Fruit fly (Drosophila melanogaster) whole organism, prepupa: Measurements from ENCODE around the gene CG13784.
A peak's percentile ranks its signal among the peaks of the same experiment; 100 is the strongest.

Experiments
- Blimp-1 ChIP-seq: fragments of 200-800 bp; sonication (Bioruptor generic); optimal IDR thresholded peaks from 3 replicates; lab custom pipeline; 2017; ENCODE audit warnings: missing biosample characterization, missing genetic modification characterization, mild to moderate bottlenecking, moderate library complexity, missing genetic modification reagents
- CG10631 ChIP-seq: fragments of 200-800 bp; sonication (Bioruptor generic); optimal IDR thresholded peaks from 2 replicates; lab custom pipeline; 2016; ENCODE audit warnings: missing biosample characterization, missing genetic modification characterization
- CG10669 ChIP-seq: fragments of 200-800 bp; sonication (Bioruptor generic); optimal IDR thresholded peaks from 3 replicates; lab custom pipeline; 2018; ENCODE audit warnings: missing biosample characterization, mild to moderate bottlenecking, missing genetic modification characterization, moderate library complexity
- CG11902 ChIP-seq: fragments of 200-800 bp; sonication (Bioruptor generic); optimal IDR thresholded peaks from 3 replicates; lab custom pipeline; 2016; ENCODE audit warnings: missing biosample characterization, missing genetic modification characterization
- CG15336 ChIP-seq: fragments of 200-800 bp; sonication (Bioruptor generic); IDR thresholded peaks from 2 replicates; pipeline ENCODE4 v1.3.6; 2022; ENCODE audit warnings: missing biosample characterization, missing genetic modification characterization
- CG1621 ChIP-seq: fragments of 200-800 bp; sonication (Bioruptor generic); optimal IDR thresholded peaks from 3 replicates; lab custom pipeline; 2018; ENCODE audit warnings: missing biosample characterization, mild to moderate bottlenecking, missing genetic modification characterization
- CG3032 ChIP-seq: fragments of 200-800 bp; optimal IDR thresholded peaks from 2 replicates; lab custom pipeline; 2019; ENCODE audit warnings: missing biosample characterization, mild to moderate bottlenecking, missing genetic modification characterization, moderate library complexity
- CG31627 ChIP-seq: fragments of 200-800 bp; sonication (Bioruptor generic); optimal IDR thresholded peaks from 3 replicates; lab custom pipeline; 2016; ENCODE audit warnings: missing biosample characterization, missing genetic modification characterization
- CG32006 ChIP-seq: fragments of 200-800 bp; sonication (Bioruptor generic); optimal IDR thresholded peaks from 3 replicates; lab custom pipeline; 2017; ENCODE audit warnings: missing biosample characterization, mild to moderate bottlenecking, missing genetic modification characterization
- CG34406 ChIP-seq: fragments of 200-800 bp; sonication (Bioruptor generic); optimal IDR thresholded peaks from 3 replicates; lab custom pipeline; 2016; ENCODE audit warnings: missing biosample characterization, missing genetic modification characterization
- CG3919 ChIP-seq: fragments of 200-800 bp; sonication (Bioruptor generic); optimal IDR thresholded peaks from 3 replicates; lab custom pipeline; 2016; ENCODE audit warnings: missing biosample characterization, missing genetic modification characterization
- CG4318 ChIP-seq: fragments of 200-800 bp; sonication (Bioruptor generic); optimal IDR thresholded peaks from 3 replicates; lab custom pipeline; 2017; ENCODE audit warnings: missing biosample characterization, mild to moderate bottlenecking, missing genetic modification characterization
- CG6163 ChIP-seq: fragments of 200-800 bp; sonication (Bioruptor generic); IDR thresholded peaks from 3 replicates; pipeline ENCODE4 v1.3.6; 2022; ENCODE audit warnings: missing biosample characterization, missing genetic modification characterization
- CG6276 ChIP-seq: fragments of 200-800 bp; sonication (Bioruptor generic); optimal IDR thresholded peaks from 2 replicates; lab custom pipeline; 2017; ENCODE audit warnings: missing biosample characterization, mild to moderate bottlenecking, missing genetic modification characterization
- CG6792 ChIP-seq: fragments of 200-800 bp; sonication (Bioruptor generic); optimal IDR thresholded peaks from 3 replicates; lab custom pipeline; 2016; ENCODE audit warnings: missing biosample characterization, missing genetic modification characterization
- CG6808 ChIP-seq: fragments of 200-800 bp; sonication (Bioruptor generic); optimal IDR thresholded peaks from 3 replicates; lab custom pipeline; 2017; ENCODE audit warnings: missing biosample characterization, missing genetic modification characterization, mild to moderate bottlenecking, moderate library complexity, missing genetic modification reagents
- CG6854 ChIP-seq: fragments of 200-800 bp; sonication (Bioruptor generic); optimal IDR thresholded peaks from 2 replicates; lab custom pipeline; 2017; ENCODE audit warnings: missing biosample characterization, mild to moderate bottlenecking, missing genetic modification characterization
- CG8119 ChIP-seq: fragments of 200-800 bp; sonication (Bioruptor generic); IDR thresholded peaks from 3 replicates; pipeline ENCODE4 v1.3.6; 2022; ENCODE audit warnings: missing biosample characterization, missing genetic modification characterization
- CG8319 ChIP-seq: fragments of 200-800 bp; sonication (Bioruptor generic); optimal IDR thresholded peaks from 3 replicates; lab custom pipeline; 2016; ENCODE audit warnings: missing biosample characterization, missing genetic modification characterization
- CG8632 ChIP-seq: fragments of 200-800 bp; sonication (Bioruptor generic); optimal IDR thresholded peaks from 3 replicates; lab custom pipeline; 2016; ENCODE audit warnings: missing biosample characterization, missing genetic modification characterization
- Eip75B ChIP-seq: fragments of 200-800 bp; sonication (Bioruptor generic); optimal IDR thresholded peaks from 3 replicates; lab custom pipeline; 2016; ENCODE audit warnings: missing biosample characterization, missing genetic modification characterization
- Eip78C ChIP-seq: fragments of 200-800 bp; sonication (Bioruptor generic); peaks from one replicate; lab custom pipeline; 2016; ENCODE audit warnings: missing biosample characterization, missing genetic modification characterization
- Eip93F ChIP-seq: fragments of 200-800 bp; sonication (Bioruptor generic); optimal IDR thresholded peaks from 2 replicates; lab custom pipeline; 2016; ENCODE audit warnings: missing biosample characterization, mild to moderate bottlenecking, missing genetic modification characterization
- Hr4 ChIP-seq: fragments of 200-800 bp; sonication (Bioruptor generic); optimal IDR thresholded peaks from 3 replicates; lab custom pipeline; 2016; ENCODE audit warnings: missing biosample characterization, missing genetic modification characterization
- Lpt ChIP-seq: fragments of 200-800 bp; sonication (Bioruptor generic); optimal IDR thresholded peaks from 3 replicates; lab custom pipeline; 2016; ENCODE audit warnings: missing biosample characterization, missing genetic modification characterization
- OdsH ChIP-seq: fragments of 200-800 bp; sonication (Bioruptor generic); optimal IDR thresholded peaks from 3 replicates; lab custom pipeline; 2016; ENCODE audit warnings: missing biosample characterization, missing genetic modification characterization
- Smox ChIP-seq: fragments of 200-800 bp; sonication (Bioruptor generic); optimal IDR thresholded peaks from 3 replicates; lab custom pipeline; 2016; ENCODE audit warnings: missing biosample characterization, missing genetic modification characterization
- Sox102F ChIP-seq: fragments of 200-800 bp; sonication (Bioruptor generic); optimal IDR thresholded peaks from 2 replicates; lab custom pipeline; 2016; ENCODE audit warnings: missing biosample characterization, mild to moderate bottlenecking, missing genetic modification characterization
- Sox14 ChIP-seq: fragments of 200-800 bp; sonication (Bioruptor generic); optimal IDR thresholded peaks from 3 replicates; lab custom pipeline; 2016; ENCODE audit warnings: missing biosample characterization, missing genetic modification characterization
- Sox15 ChIP-seq: fragments of 200-800 bp; sonication (Bioruptor generic); optimal IDR thresholded peaks from 3 replicates; lab custom pipeline; 2016; ENCODE audit warnings: missing biosample characterization, missing genetic modification characterization
- acj6 ChIP-seq: fragments of 200-800 bp; sonication (Bioruptor generic); optimal IDR thresholded peaks from 3 replicates; lab custom pipeline; 2016; ENCODE audit warnings: missing biosample characterization, missing genetic modification characterization
- cyc ChIP-seq: fragments of 200-800 bp; sonication (Bioruptor generic); optimal IDR thresholded peaks from 3 replicates; lab custom pipeline; 2016; ENCODE audit warnings: missing biosample characterization, missing genetic modification characterization
- dac ChIP-seq: fragments of 200-800 bp; sonication (Bioruptor generic); optimal IDR thresholded peaks from 2 replicates; lab custom pipeline; 2017; ENCODE audit warnings: missing biosample characterization, mild to moderate bottlenecking, missing genetic modification characterization
- eg ChIP-seq: fragments of 200-800 bp; sonication (Bioruptor generic); IDR thresholded peaks from 3 replicates; pipeline ENCODE4 v1.3.6; 2022; ENCODE audit warnings: missing biosample characterization, missing genetic modification characterization
- esn ChIP-seq: fragments of 200-800 bp; sonication (Bioruptor generic); optimal IDR thresholded peaks from 2 replicates; lab custom pipeline; 2016; ENCODE audit warnings: missing biosample characterization, mild to moderate bottlenecking, missing genetic modification characterization, moderate library complexity
- fkh ChIP-seq: fragments of 200-800 bp; sonication (Bioruptor generic); optimal IDR thresholded peaks from 3 replicates; lab custom pipeline; 2017; ENCODE audit warnings: missing biosample characterization, mild to moderate bottlenecking, missing genetic modification characterization, moderate library complexity
- lz ChIP-seq: fragments of 200-800 bp; sonication (Bioruptor generic); optimal IDR thresholded peaks from 3 replicates; lab custom pipeline; 2016; ENCODE audit warnings: missing biosample characterization, missing genetic modification characterization
- net ChIP-seq: fragments of 200-800 bp; sonication (Bioruptor generic); optimal IDR thresholded peaks from 3 replicates; lab custom pipeline; 2016; ENCODE audit warnings: missing biosample characterization, missing genetic modification characterization
- pdm3 ChIP-seq: fragments of 200-800 bp; sonication (Bioruptor generic); optimal IDR thresholded peaks from 3 replicates; lab custom pipeline; 2016; ENCODE audit warnings: missing biosample characterization, missing genetic modification characterization
- spab ChIP-seq: fragments of 200-800 bp; sonication (Bioruptor generic); optimal IDR thresholded peaks from 2 replicates; lab custom pipeline; 2017; ENCODE audit warnings: missing biosample characterization, mild to moderate bottlenecking, missing genetic modification characterization, missing genetic modification reagents
- ss ChIP-seq, 2 experiments: fragments of 200-800 bp; sonication (Bioruptor generic); optimal IDR thresholded peaks; 2 replicates in 1 of 2; 3 replicates in 1 of 2; lab custom pipeline; 2017 to 2018; ENCODE audit warnings: mild to moderate bottlenecking in 2 of 2, missing biosample characterization in 2 of 2, missing genetic modification characterization in 2 of 2, moderate library complexity in 1 of 2
- svp ChIP-seq: fragments of 200-800 bp; sonication (Bioruptor generic); peaks from one replicate; lab custom pipeline; 2016; ENCODE audit warnings: missing biosample characterization, missing genetic modification characterization
- topi ChIP-seq: fragments of 200-800 bp; sonication (Bioruptor generic); optimal IDR thresholded peaks from 3 replicates; lab custom pipeline; 2016; ENCODE audit warnings: missing biosample characterization, missing genetic modification characterization
- vri ChIP-seq: fragments of 200-800 bp; sonication (Bioruptor generic); optimal IDR thresholded peaks from 3 replicates; lab custom pipeline; 2016; ENCODE audit warnings: missing biosample characterization, mild to moderate bottlenecking, missing genetic modification characterization

Gene CG13784

DNA sequence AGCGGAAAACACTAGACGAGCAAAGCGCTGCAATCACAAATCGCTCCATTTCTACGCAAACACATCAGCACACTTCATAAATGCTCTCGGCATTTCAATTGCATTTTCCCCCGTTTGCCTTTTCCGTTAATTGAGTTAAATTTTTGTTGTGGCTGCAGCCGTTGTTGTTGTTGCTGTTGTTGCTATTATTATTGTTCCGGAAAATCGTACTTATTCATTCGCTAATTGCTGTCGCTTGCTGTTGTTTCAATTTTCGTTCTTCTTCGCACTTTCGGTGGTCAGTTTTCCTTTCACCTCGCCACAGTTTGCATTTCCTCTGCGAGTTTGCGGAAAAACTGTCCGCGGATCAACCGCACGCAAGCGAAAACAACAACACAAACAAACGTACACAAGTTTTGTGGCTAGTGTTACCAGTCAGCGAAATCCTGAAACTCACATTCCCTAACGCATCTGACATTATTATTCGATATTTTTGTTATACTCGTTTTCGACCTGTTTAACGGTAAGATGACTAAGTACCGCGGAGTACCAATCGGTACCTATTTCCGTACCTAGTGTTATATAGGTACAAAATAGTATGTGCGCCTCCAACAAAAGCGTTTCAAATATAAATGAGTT lies at the start of gene CG13784:
Gene CG13784 (minus strand): TSS at position 384 of the 618 bp plus-strand sequence.
- peak; percentile 17 for TF ChIP-seq OdsH (GFP tag; lab: Kevin White, UChicago)
- no peak for TF ChIP-seq CG34406
- TF ChIP-seq CG8319 (GFP tag; lab: Kevin White, UChicago) = no peak
- no peak for TF ChIP-seq CG4318 (GFP tag; lab: Kevin White, UChicago)
- peak; percentile 54 for TF ChIP-seq Sox14 (GFP tag; lab: Kevin White, UChicago)
- TF ChIP-seq CG8119 (GFP tag; lab: Robert Waterston, UW) = peak; percentile 18; the same call in 1 of the 3 replicates
- TF ChIP-seq CG6854 (GFP tag; lab: Kevin White, UChicago) = peak; percentile 43
- TF ChIP-seq vri (GFP tag; lab: Kevin White, UChicago) = peak; percentile 54
- peak; percentile 23 for TF ChIP-seq Hr4 (GFP tag; lab: Kevin White, UChicago)
- TF ChIP-seq fkh (GFP tag; lab: Kevin White, UChicago) = peak; percentile 68
- TF ChIP-seq ss (GFP tag; optimal IDR thresholded peaks at IDR 0.05; lab: Kevin White, UChicago) = peak in 1 of 2 experiments; percentile 59
- TF ChIP-seq cyc (GFP tag; lab: Kevin White, UChicago) = peak; percentile 11
- no peak for TF ChIP-seq CG11902 (GFP tag; lab: Kevin White, UChicago)
- TF ChIP-seq Lpt (GFP tag; lab: Kevin White, UChicago) = no peak
- TF ChIP-seq CG6808 (GFP tag; lab: Kevin White, UChicago) = peak; percentile 36
- TF ChIP-seq net (GFP tag; lab: Kevin White, UChicago) = peak; percentile 12
- no peak for TF ChIP-seq spab
- no peak for TF ChIP-seq topi
- TF ChIP-seq Sox15 = no peak
- TF ChIP-seq CG3919 (GFP tag; lab: Kevin White, UChicago) = no peak
- no peak for TF ChIP-seq dac (GFP tag; lab: Kevin White, UChicago)
- peak; percentile 9 for TF ChIP-seq CG10631 (GFP tag; lab: Kevin White, UChicago)
- TF ChIP-seq CG31627 (GFP tag; lab: Kevin White, UChicago) = no peak
- TF ChIP-seq pdm3 = peak; percentile 4
- TF ChIP-seq CG6276 (GFP tag; lab: Kevin White, UChicago) = no peak
- no peak for TF ChIP-seq Blimp-1
- peak; percentile 42; the same call in 1 of the 3 replicates for TF ChIP-seq CG6163
- no peak for TF ChIP-seq CG1621 (tag; lab: Kevin White, UChicago)
- TF ChIP-seq esn (GFP tag; lab: Kevin White, UChicago) = peak; percentile 29
- no peak for TF ChIP-seq Smox (GFP tag; lab: Kevin White, UChicago)
- peak; percentile 73 for TF ChIP-seq svp (GFP tag; lab: Kevin White, UChicago)
- no peak for TF ChIP-seq CG6792
- peak; percentile 22 for TF ChIP-seq CG3032
- TF ChIP-seq acj6 (GFP tag; lab: Kevin White, UChicago) = peak; percentile 3
- TF ChIP-seq lz = peak; percentile 35
- TF ChIP-seq CG8632 (GFP tag; lab: Kevin White, UChicago) = no peak
- TF ChIP-seq Eip93F = no peak
- TF ChIP-seq CG15336 (GFP tag; lab: Robert Waterston, UW) = no peak
- TF ChIP-seq Eip75B (GFP tag; lab: Kevin White, UChicago) = peak; percentile 15
- peak; percentile 77 for TF ChIP-seq Eip78C (GFP tag; lab: Kevin White, UChicago)
- TF ChIP-seq CG10669 (GFP tag; lab: Kevin White, UChicago) = no peak
- no peak for TF ChIP-seq CG32006 (GFP tag; lab: Kevin White, UChicago)
- TF ChIP-seq eg (GFP tag; lab: Robert Waterston, UW) = peak; percentile 66; the same call in 2 of the 3 replicates
- TF ChIP-seq Sox102F (GFP tag; lab: Kevin White, UChicago) = no peak
